Fruit fly (Drosophila melanogaster): ENCODE data around the gene Cp190.

Gene Cp190

dm6 chr3R:15246601-15247000 lies 28.4 kb downstream of the Cp190 start:
- TF ChIP-seq Dll (optimal IDR thresholded peaks at IDR 0.05) (no peak), CG8478 (optimal IDR thresholded peaks at IDR 0.05) (no peak), EcR (GFP tag; optimal IDR thresholded peaks at IDR 0.05) (no peak), psq (optimal IDR thresholded peaks at IDR 0.05) (no peak)

- TF ChIP-seq CG8478 (optimal IDR thresholded peaks at IDR 0.05) (peak; percentile 65), EcR (GFP tag; optimal IDR thresholded peaks at IDR 0.05) (no peak)
Observed at dm6 chr3R:15243452-15243851, 31.6 kb downstream of the Cp190 start.

dm6 chr3R:15243046-15243356 lies 32.0 kb downstream of the Cp190 start:
- TF ChIP-seq CG8478 (optimal IDR thresholded peaks at IDR 0.05) (no peak), usp (GFP tag; optimal IDR thresholded peaks at IDR 0.05) (no peak), Dll (optimal IDR thresholded peaks at IDR 0.05) (no peak), psq (optimal IDR thresholded peaks at IDR 0.05) (no peak), EcR (GFP tag; optimal IDR thresholded peaks at IDR 0.05) (no peak), pan (optimal IDR thresholded peaks at IDR 0.05) (no peak)

- TF ChIP-seq EcR (GFP tag; optimal IDR thresholded peaks at IDR 0.05) = no peak
- no peak for TF ChIP-seq CG8478 (optimal IDR thresholded peaks at IDR 0.05)
- no peak for TF ChIP-seq pan (optimal IDR thresholded peaks at IDR 0.05)
- no peak for TF ChIP-seq usp (GFP tag; optimal IDR thresholded peaks at IDR 0.05)
- TF ChIP-seq Dll (optimal IDR thresholded peaks at IDR 0.05) = no peak
Observed at dm6 chr3R:15242186-15243045, 32.6 kb downstream of the Cp190 start, which contains the start of the genes tefu and Hsc70-4. Gene tefu (minus strand): TSS chr3R:15242236. Gene Hsc70-4 (plus strand): TSS chr3R:15242687.

dm6 chr3R:15231635-15232138 lies 43.4 kb downstream of the Cp190 start:
- TF ChIP-seq EcR (GFP tag; optimal IDR thresholded peaks at IDR 0.05) = no peak
- no peak for TF ChIP-seq Dll (optimal IDR thresholded peaks at IDR 0.05)
- no peak for TF ChIP-seq usp (GFP tag; optimal IDR thresholded peaks at IDR 0.05)
- TF ChIP-seq psq (optimal IDR thresholded peaks at IDR 0.05) = no peak
- no peak for TF ChIP-seq CG8478 (optimal IDR thresholded peaks at IDR 0.05)
- no peak for TF ChIP-seq pan (optimal IDR thresholded peaks at IDR 0.05)

dm6 chr3R:15230285-15230684 lies 44.8 kb downstream of the Cp190 start, which contains the start of gene CG34316:
Gene CG34316 (plus strand): TSS chr3R:15230585.
- TF ChIP-seq pan (optimal IDR thresholded peaks at IDR 0.05) (no peak), usp (GFP tag; optimal IDR thresholded peaks at IDR 0.05) (no peak), Dll (optimal IDR thresholded peaks at IDR 0.05) (no peak), EcR (GFP tag; optimal IDR thresholded peaks at IDR 0.05) (no peak), CG8478 (optimal IDR thresholded peaks at IDR 0.05) (no peak), psq (optimal IDR thresholded peaks at IDR 0.05) (no peak)

dm6 chr3R:15229329-15229876 lies 45.6 kb downstream of the Cp190 start, which contains the start of the genes Art3 and mRpS10:
Gene Art3 (minus strand): TSS chr3R:15229408.
Gene mRpS10 (plus strand): TSS chr3R:15229665.
- TF ChIP-seq usp (GFP tag; optimal IDR thresholded peaks at IDR 0.05) (no peak), pan (optimal IDR thresholded peaks at IDR 0.05) (peak; percentile 98)

dm6 chr3R:15225279-15225730 lies 49.7 kb downstream of the Cp190 start, which contains the start of the genes CG31344 and Caf1-55:
Gene CG31344 (minus strand): TSS chr3R:15225329.
Gene Caf1-55 (plus strand): TSS chr3R:15225576.
- TF ChIP-seq Dll (optimal IDR thresholded peaks at IDR 0.05) = no peak
- no peak for TF ChIP-seq EcR (GFP tag; optimal IDR thresholded peaks at IDR 0.05)
- no peak for TF ChIP-seq pan (optimal IDR thresholded peaks at IDR 0.05)
- TF ChIP-seq psq (optimal IDR thresholded peaks at IDR 0.05) = no peak
- TF ChIP-seq CG8478 (optimal IDR thresholded peaks at IDR 0.05) = no peak
- TF ChIP-seq usp (GFP tag; optimal IDR thresholded peaks at IDR 0.05) = no peak

dm6 chr3R:15222973-15223372 lies 52.1 kb downstream of the Cp190 start, which contains the start of gene Polr2G:
Gene Polr2G (minus strand): TSS chr3R:15223180.
- TF ChIP-seq usp (GFP tag; optimal IDR thresholded peaks at IDR 0.05) = no peak
- no peak for TF ChIP-seq pan (optimal IDR thresholded peaks at IDR 0.05)
- no peak for TF ChIP-seq Dll (optimal IDR thresholded peaks at IDR 0.05)
- TF ChIP-seq EcR (GFP tag; optimal IDR thresholded peaks at IDR 0.05) = no peak
- no peak for TF ChIP-seq CG8478 (optimal IDR thresholded peaks at IDR 0.05)
- no peak for TF ChIP-seq psq (optimal IDR thresholded peaks at IDR 0.05)
